Worm (Caenorhabditis elegans): Measurements from ENCODE around the gene M03E7.3.
A peak's percentile ranks its signal among the peaks of the same experiment; 100 is the strongest.

The M03E7.3 gene

ce11 chrV:5576008-5576407 is 38.8 kb upstream of the M03E7.3 start (continued):
- TF ChIP-seq jun-1 (tag; optimal IDR thresholded peaks at IDR 0.05) = no peak
- TF ChIP-seq gei-8 (GFP tag; optimal IDR thresholded peaks at IDR 0.05) = no peak
- no peak for TF ChIP-seq hlh-11 (tag; optimal IDR thresholded peaks at IDR 0.05)
- peak in 1 of 2 experiments; percentile 59 for TF ChIP-seq hif-1 (tag; optimal IDR thresholded peaks at IDR 0.05)

ce11 chrV:5579666-5580065 is 35.2 kb upstream of the M03E7.3 start:
- peak; percentile 94 for TF ChIP-seq aha-1 (tag)
- TF ChIP-seq ctbp-1 (GFP tag; IDR thresholded peaks at IDR 0.05) = no peak

- TF ChIP-seq sdz-12 (GFP tag; optimal IDR thresholded peaks at IDR 0.05) = no peak
- TF ChIP-seq madf-9 (GFP tag; conservative IDR thresholded peaks at IDR 0.05) = no peak
- peak; percentile 58 for TF ChIP-seq ceh-28 (tag; optimal IDR thresholded peaks at IDR 0.05)
- TF ChIP-seq Y105C5A.15 (GFP tag; IDR thresholded peaks at IDR 0.05) = no peak
- peak; percentile 3 for TF ChIP-seq nhr-11 (tag; optimal IDR thresholded peaks at IDR 0.05)
- no peak for TF ChIP-seq fos-1 (tag; optimal IDR thresholded peaks at IDR 0.05)
- TF ChIP-seq daf-16 (GFP tag; optimal IDR thresholded peaks at IDR 0.05) = no peak
- peak; percentile 62 for TF ChIP-seq daf-16 (tag; optimal IDR thresholded peaks at IDR 0.05)
- TF ChIP-seq mdt-29 (GFP tag; IDR thresholded peaks at IDR 0.05) = no peak
- TF ChIP-seq zfp-3 (GFP tag; conservative IDR thresholded peaks at IDR 0.05) = no peak
- no peak for TF ChIP-seq pha-4 (GFP tag; IDR thresholded peaks at IDR 0.05)
- no peak for TF ChIP-seq pha-4 (tag; optimal IDR thresholded peaks at IDR 0.05)
- no peak for TF ChIP-seq egl-27 (tag; optimal IDR thresholded peaks at IDR 0.05)
- TF ChIP-seq gei-8 (GFP tag; optimal IDR thresholded peaks at IDR 0.05) = no peak
- no peak for TF ChIP-seq lin-29 (GFP tag; IDR thresholded peaks at IDR 0.05)
- TF ChIP-seq unc-62 (GFP tag; optimal IDR thresholded peaks at IDR 0.05 in 1 of 2) = no peak
- no peak for TF ChIP-seq unc-62 (tag; optimal IDR thresholded peaks at IDR 0.05)
- TF ChIP-seq aha-1 (tag) = peak; percentile 76
- no peak for TF ChIP-seq duxl-1 (tag; optimal IDR thresholded peaks at IDR 0.05; ENCODE audit: poor library complexity)
- TF ChIP-seq nhr-6 (tag; optimal IDR thresholded peaks at IDR 0.05) = peak; percentile 24
- peak; percentile 41 for TF ChIP-seq hlh-30 (tag; optimal IDR thresholded peaks at IDR 0.05; ENCODE audit: insufficient read depth)
- TF ChIP-seq nhr-77 (tag; optimal IDR thresholded peaks at IDR 0.05) = no peak
- TF ChIP-seq ces-1 (GFP tag; optimal IDR thresholded peaks at IDR 0.05) = no peak
- TF ChIP-seq T20F7.1 (GFP tag; optimal IDR thresholded peaks at IDR 0.05) = no peak
- TF ChIP-seq ctbp-1 (GFP tag; IDR thresholded peaks at IDR 0.05) = no peak
- peak; percentile 71 for TF ChIP-seq dve-1 (tag; optimal IDR thresholded peaks at IDR 0.05; ENCODE audit: insufficient read depth)
- peak; percentile 48 for TF ChIP-seq rbr-2 (tag; optimal IDR thresholded peaks at IDR 0.05)
- peak in 1 of 2 experiments; percentile 13 for TF ChIP-seq hif-1 (tag; optimal IDR thresholded peaks at IDR 0.05)
- no peak for TF ChIP-seq attf-4 (tag; optimal IDR thresholded peaks at IDR 0.05)
- no peak for TF ChIP-seq jun-1 (tag; optimal IDR thresholded peaks at IDR 0.05)
- TF ChIP-seq nhr-102 (tag; optimal IDR thresholded peaks at IDR 0.05) = no peak
- no peak for TF ChIP-seq zip-11 (GFP tag; IDR thresholded peaks at IDR 0.05)
- peak; percentile 41 to 81 for TF ChIP-seq lsy-2 (tag; optimal IDR thresholded peaks at IDR 0.05)
- peak; percentile 71 for TF ChIP-seq mes-2 (tag; optimal IDR thresholded peaks at IDR 0.05; ENCODE audit: poor library complexity, severe bottlenecking)
- TF ChIP-seq Y5F2A.4 (GFP tag; optimal IDR thresholded peaks at IDR 0.05) = no peak
- TF ChIP-seq unc-39 (tag; optimal IDR thresholded peaks at IDR 0.05) = no peak
- no peak for TF ChIP-seq set-16 (GFP tag; IDR thresholded peaks at IDR 0.05)
- no peak for TF ChIP-seq F10B5.3 (tag; optimal IDR thresholded peaks at IDR 0.05)
- no peak for TF ChIP-seq ceh-62 (tag; optimal IDR thresholded peaks at IDR 0.05)
- TF ChIP-seq zip-2 (tag; optimal IDR thresholded peaks at IDR 0.05) = no peak
- peak; percentile 73 for TF ChIP-seq hmg-1.1 (GFP tag; IDR thresholded peaks at IDR 0.05)
- no peak for TF ChIP-seq mdl-1 (tag; optimal IDR thresholded peaks at IDR 0.05)
- no peak for TF ChIP-seq vab-7 (GFP tag; IDR thresholded peaks at IDR 0.05)
- TF ChIP-seq F26F4.8 (GFP tag; conservative IDR thresholded peaks at IDR 0.05) = no peak
- no peak for TF ChIP-seq snpc-4 (tag; optimal IDR thresholded peaks at IDR 0.05)
- TF ChIP-seq R02D3.7 (tag; optimal IDR thresholded peaks at IDR 0.05) = no peak
- TF ChIP-seq lim-7 (GFP tag; IDR thresholded peaks at IDR 0.05) = no peak
These were observed 34.3 kb upstream of the M03E7.3 start for ce11 chrV:5580517-5580916.
